Worm (Caenorhabditis elegans) whole organism, L1 larva: ENCODE data around the gene best-16.

Experiments used
- C34B4.2 ChIP-seq: sonication (generic microtip); optimal IDR thresholded peaks from 2 replicates; lab custom pipeline; 2017; ENCODE audit warnings: mild to moderate bottlenecking, missing genetic modification characterization, missing compliant biosample characterization
- Y116A8C.19 ChIP-seq: sonication (generic microtip); optimal IDR thresholded peaks from 2 replicates; lab custom pipeline; 2016; ENCODE audit warnings: missing compliant biosample characterization, missing genetic modification characterization, borderline replicate concordance
- aly-2 ChIP-seq: fragments of 150-350 bp; optimal IDR thresholded peaks from 2 replicates; lab custom pipeline; 2014; ENCODE audit warnings: missing biosample characterization, missing genetic modification characterization
- ama-1 ChIP-seq: fragments of 150-350 bp; optimal IDR thresholded peaks from 2 replicates; lab custom pipeline; 2014
- blmp-1 ChIP-seq: fragments of 150-350 bp; optimal IDR thresholded peaks from 2 replicates; lab custom pipeline; 2014; ENCODE audit warnings: missing biosample characterization, missing genetic modification characterization
- ceh-8 ChIP-seq: fragments of 200-800 bp; sonication (Bioruptor generic); optimal IDR thresholded peaks from 2 replicates; lab custom pipeline; 2018; ENCODE audit warnings: mild to moderate bottlenecking, missing genetic modification characterization, moderate library complexity, missing compliant biosample characterization
- ceh-82 ChIP-seq, 3 experiments: fragments of 150-350 bp in 1 of 3; sonication (generic microtip) in 2 of 3; optimal IDR thresholded peaks; 2 replicates each; lab custom pipeline; 2014 to 2017; ENCODE audit warnings: missing biosample characterization in 3 of 3, missing genetic modification characterization in 3 of 3
- ceh-90 ChIP-seq: sonication (generic microtip); optimal IDR thresholded peaks from 2 replicates; lab custom pipeline; 2016; ENCODE audit warnings: missing genetic modification characterization, missing compliant biosample characterization
- ces-1 ChIP-seq: fragments of 150-350 bp; optimal IDR thresholded peaks from 2 replicates; lab custom pipeline; 2014; ENCODE audit warnings: missing biosample characterization, missing genetic modification reagents, missing genetic modification characterization
- dpl-1 ChIP-seq, 3 experiments: fragments of 150-350 bp in 2 of 3; sonication (generic microtip) in 1 of 3; optimal IDR thresholded peaks; 2 replicates each; lab custom pipeline; 2014 to 2017; ENCODE audit warnings: missing biosample characterization in 3 of 3, missing genetic modification characterization in 3 of 3, missing genetic modification reagents in 3 of 3
- dsc-1 ChIP-seq: sonication (generic microtip); optimal IDR thresholded peaks from 2 replicates; lab custom pipeline; 2016; ENCODE audit warnings: mild to moderate bottlenecking, missing genetic modification characterization, missing compliant biosample characterization
- efl-1 ChIP-seq, 4 experiments: fragments of 150-350 bp; optimal IDR thresholded peaks in 3 of 4; peaks in 1 of 4; 1 replicate in 1 of 4; 2 replicates in 3 of 4; lab custom pipeline; 2014; ENCODE audit warnings: missing biosample characterization in 2 of 4, missing genetic modification characterization in 2 of 4, missing genetic modification reagents in 2 of 4
- elt-2 ChIP-seq: sonication (generic microtip); optimal IDR thresholded peaks from 2 replicates; lab custom pipeline; 2016; ENCODE audit warnings: missing genetic modification characterization, mild to moderate bottlenecking, inconsistent platforms, missing compliant biosample characterization, missing genetic modification reagents
- ets-5 ChIP-seq: fragments of 200-800 bp; sonication (Bioruptor generic); IDR thresholded peaks from 2 replicates; pipeline ENCODE4 v1.3.6; 2022; ENCODE audit warnings: missing genetic modification characterization, missing compliant biosample characterization
- fkh-10 ChIP-seq: sonication (generic microtip); optimal IDR thresholded peaks from 2 replicates; lab custom pipeline; 2017; ENCODE audit warnings: missing biosample characterization, missing genetic modification reagents, missing genetic modification characterization
- fkh-8 ChIP-seq: sonication (generic microtip); optimal IDR thresholded peaks from 2 replicates; lab custom pipeline; 2016; ENCODE audit warnings: mild to moderate bottlenecking, missing genetic modification characterization, missing compliant biosample characterization
- hlh-17 ChIP-seq: fragments of 200-800 bp; sonication (Bioruptor generic); optimal IDR thresholded peaks from 2 replicates; lab custom pipeline; 2018; ENCODE audit warnings: missing genetic modification characterization, mild to moderate bottlenecking, missing compliant biosample characterization, moderate library complexity, borderline replicate concordance
- hlh-4 ChIP-seq: sonication (generic microtip); optimal IDR thresholded peaks from 2 replicates; lab custom pipeline; 2016; ENCODE audit warnings: mild to moderate bottlenecking, missing genetic modification characterization, missing compliant biosample characterization
- hpl-2 ChIP-seq: fragments of 150-350 bp; optimal IDR thresholded peaks from 2 replicates; lab custom pipeline; 2014; ENCODE audit warnings: missing biosample characterization, missing genetic modification reagents, missing genetic modification characterization
- isw-1 ChIP-seq: fragments of 200-800 bp; sonication (Bioruptor generic); IDR thresholded peaks from 2 replicates; pipeline ENCODE4 v1.3.6; 2022; ENCODE audit warnings: missing genetic modification characterization, missing compliant biosample characterization
- jun-1 ChIP-seq: fragments of 150-350 bp; optimal IDR thresholded peaks from 2 replicates; lab custom pipeline; 2014; ENCODE audit warnings: missing biosample characterization, missing genetic modification reagents, missing genetic modification characterization
- lin-15B ChIP-seq: fragments of 150-350 bp; sonication (generic microtip); optimal IDR thresholded peaks from 3 replicates; lab custom pipeline; 2014; ENCODE audit warnings: missing biosample characterization, missing genetic modification characterization
- lin-35 ChIP-seq, 2 experiments: fragments of 150-350 bp; optimal IDR thresholded peaks; 2 replicates each; lab custom pipeline; 2014; ENCODE audit warnings: missing biosample characterization in 2 of 2, missing genetic modification characterization in 2 of 2, missing genetic modification reagents in 2 of 2
- lsy-2 ChIP-seq, 2 experiments: fragments of 150-350 bp; optimal IDR thresholded peaks; 2 replicates each; lab custom pipeline; 2014; ENCODE audit warnings: missing biosample characterization in 2 of 2, missing genetic modification characterization in 2 of 2
- mab-9 ChIP-seq: fragments of 200-800 bp; sonication (Bioruptor generic); IDR thresholded peaks from 2 replicates; pipeline ENCODE4 v1.3.6; 2022; ENCODE audit warnings: missing genetic modification reagents, missing genetic modification characterization, missing compliant biosample characterization
- mef-2 ChIP-seq: fragments of 150-350 bp; optimal IDR thresholded peaks from 2 replicates; lab custom pipeline; 2014; ENCODE audit warnings: missing biosample characterization, missing genetic modification characterization
- mep-1 ChIP-seq: fragments of 150-350 bp; optimal IDR thresholded peaks from 2 replicates; lab custom pipeline; 2014; ENCODE audit warnings: missing biosample characterization, missing genetic modification characterization
- nhr-19 ChIP-seq: fragments of 200-800 bp; sonication (Bioruptor generic); conservative IDR thresholded peaks from 2 replicates; pipeline ENCODE4 v1.3.6; 2022; ENCODE audit warnings: missing genetic modification characterization, missing compliant biosample characterization
- nhr-237 ChIP-seq: fragments of 150-350 bp; optimal IDR thresholded peaks from 2 replicates; lab custom pipeline; 2014; ENCODE audit warnings: missing biosample characterization, missing genetic modification characterization
- nhr-47 ChIP-seq: sonication (generic microtip); optimal IDR thresholded peaks from 2 replicates; lab custom pipeline; 2016; ENCODE audit warnings: mild to moderate bottlenecking, missing genetic modification characterization, moderate library complexity, missing compliant biosample characterization
- nhr-77 ChIP-seq: fragments of 150-350 bp; optimal IDR thresholded peaks from 2 replicates; lab custom pipeline; 2014; ENCODE audit warnings: missing biosample characterization, missing genetic modification characterization
- nhr-85 ChIP-seq: sonication (generic microtip); peaks from one replicate; lab custom pipeline; 2016; ENCODE audit warnings: missing genetic modification characterization, inconsistent platforms, missing compliant biosample characterization
- pax-3 ChIP-seq: fragments of 200-800 bp; sonication (Bioruptor generic); optimal IDR thresholded peaks from 2 replicates; lab custom pipeline; 2018; ENCODE audit warnings: mild to moderate bottlenecking, missing genetic modification characterization, moderate library complexity, missing compliant biosample characterization
- skn-1 ChIP-seq: fragments of 150-350 bp; optimal IDR thresholded peaks from 2 replicates; lab custom pipeline; 2014; ENCODE audit warnings: missing biosample characterization, missing genetic modification characterization
- snu-23 ChIP-seq: sonication (generic microtip); optimal IDR thresholded peaks from 2 replicates; lab custom pipeline; 2016; ENCODE audit warnings: missing genetic modification characterization, missing compliant biosample characterization
- sox-4 ChIP-seq: sonication (generic microtip); optimal IDR thresholded peaks from 2 replicates; lab custom pipeline; 2016; ENCODE audit warnings: missing genetic modification characterization, missing compliant biosample characterization
- sptf-1 ChIP-seq: fragments of 150-350 bp; optimal IDR thresholded peaks from 2 replicates; lab custom pipeline; 2014; ENCODE audit warnings: missing biosample characterization, missing genetic modification characterization
- sup-37 ChIP-seq: fragments of 200-800 bp; sonication (Bioruptor generic); optimal IDR thresholded peaks from 2 replicates; lab custom pipeline; 2018; ENCODE audit warnings: mild to moderate bottlenecking, missing genetic modification characterization, missing compliant biosample characterization
- tbx-2 ChIP-seq: sonication (generic microtip); optimal IDR thresholded peaks from 2 replicates; lab custom pipeline; 2016; ENCODE audit warnings: missing genetic modification characterization, missing compliant biosample characterization
- unc-86 ChIP-seq: sonication (generic microtip); optimal IDR thresholded peaks from 2 replicates; lab custom pipeline; 2016; ENCODE audit warnings: missing genetic modification characterization, missing compliant biosample characterization
- unc-98 ChIP-seq: fragments of 200-800 bp; sonication (Bioruptor generic); IDR thresholded peaks from 2 replicates; pipeline ENCODE4 v1.3.6; 2022; ENCODE audit warnings: missing genetic modification characterization, missing compliant biosample characterization
- zip-4 ChIP-seq: fragments of 200-800 bp; sonication (Bioruptor generic); optimal IDR thresholded peaks from 2 replicates; lab custom pipeline; 2018; ENCODE audit warnings: mild to moderate bottlenecking, missing genetic modification characterization, moderate library complexity, missing compliant biosample characterization

The best-16 gene

DNA sequence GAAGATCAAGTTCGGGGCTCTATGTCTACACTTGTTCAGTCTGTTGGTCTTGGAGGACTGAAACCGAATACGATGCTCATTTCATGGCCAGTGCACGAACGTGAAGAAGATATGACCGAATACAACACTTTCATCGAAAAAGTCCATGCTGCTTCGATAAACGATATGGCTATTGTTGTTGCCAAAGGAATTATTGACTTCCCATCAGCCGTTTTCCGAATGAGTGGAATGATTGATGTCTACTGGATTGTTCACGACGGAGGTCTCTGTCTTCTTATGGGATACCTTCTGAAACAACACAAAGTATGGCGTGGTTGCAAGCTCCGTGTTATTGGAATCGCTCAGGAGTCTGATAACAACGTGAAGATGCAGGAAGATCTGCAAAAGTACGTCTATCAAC lies 20.6 kb upstream of the best-16 start:
- TF ChIP-seq fkh-10 (GFP tag; lab: Kevin White, UChicago) (no peak), nhr-47 (no peak), mep-1 (tag; lab: Kevin White, UChicago) (no peak), skn-1 (tag; lab: Kevin White, UChicago) (no peak), efl-1 (optimal IDR thresholded peaks at IDR 0.05; lab: Kevin White, UChicago) (no peak), efl-1 (GFP tag; optimal IDR thresholded peaks at IDR 0.05 in 1 of 2; lab: Kevin White, UChicago) (no peak), hlh-17 (GFP tag; lab: Kevin White, UChicago) (no peak), ets-5 (GFP tag; lab: Robert Waterston, UW) (no peak), sptf-1 (tag; lab: Kevin White, UChicago) (no peak), unc-86 (tag; lab: Kevin White, UChicago) (no peak), nhr-19 (GFP tag; lab: Robert Waterston, UW) (no peak)
- TF ChIP-seq, all 84 proteins: peak for 0

DNA sequence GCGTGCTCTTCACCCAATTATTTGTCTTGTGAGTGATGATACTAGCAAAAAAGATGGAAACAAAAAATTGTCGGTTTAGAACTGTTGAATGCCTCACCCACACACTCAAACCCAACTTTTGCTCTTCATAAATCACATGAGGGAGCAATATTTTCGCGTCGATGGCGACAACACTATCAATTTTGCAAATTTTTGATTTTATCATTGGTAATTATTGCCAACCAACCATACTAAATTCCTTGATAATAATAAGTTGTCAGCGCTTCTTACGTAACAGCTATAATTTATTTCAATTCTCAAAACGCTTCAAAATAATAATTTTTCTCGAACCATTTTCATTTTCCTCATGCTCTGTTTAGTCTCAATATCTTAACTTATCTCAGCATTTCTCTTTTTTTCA lies 17.1 kb upstream of the best-16 start:
- TF ChIP-seq lin-35 (GFP tag; optimal IDR thresholded peaks at IDR 0.05; lab: Kevin White, UChicago) (peak in 1 of 2 experiments; percentile 14), fkh-8 (tag; lab: Kevin White, UChicago) (no peak), sptf-1 (tag; lab: Kevin White, UChicago) (no peak), isw-1 (GFP tag; lab: Robert Waterston, UW) (no peak), elt-2 (tag; lab: Kevin White, UChicago) (no peak), mef-2 (tag; lab: Kevin White, UChicago) (no peak), fkh-10 (GFP tag; lab: Kevin White, UChicago) (no peak)

DNA sequence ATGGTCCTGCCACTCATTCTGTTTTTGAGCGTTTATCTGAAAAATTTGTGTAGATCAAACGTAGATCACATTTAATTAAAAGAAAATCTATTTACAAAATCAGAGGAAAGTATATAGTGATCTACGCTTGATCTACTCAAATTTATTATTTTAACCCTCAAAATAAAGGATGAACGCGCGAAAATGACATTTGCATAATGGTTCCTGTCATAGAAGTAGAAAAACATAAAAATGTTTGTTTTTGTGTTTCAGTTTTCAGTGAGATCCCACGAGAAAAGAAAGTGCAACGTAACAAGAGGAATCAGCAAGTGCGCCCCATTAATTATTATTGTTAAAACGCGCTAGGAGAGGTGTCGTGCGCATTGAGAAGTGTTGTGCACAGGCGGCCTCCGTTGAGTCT lies 15.7 kb upstream of the best-16 start:
- no peak for TF ChIP-seq ets-5 (GFP tag; lab: Robert Waterston, UW)
- TF ChIP-seq aly-2 (tag; lab: Kevin White, UChicago): no peak
- TF ChIP-seq ceh-90 (tag; lab: Kevin White, UChicago): no peak
- no peak for TF ChIP-seq Y116A8C.19
- TF ChIP-seq ceh-82 (tag; optimal IDR thresholded peaks at IDR 0.05; lab: Kevin White, UChicago): no peak
- no peak for TF ChIP-seq tbx-2 (tag; lab: Kevin White, UChicago)
- no peak for TF ChIP-seq mef-2 (tag; lab: Kevin White, UChicago)
- TF ChIP-seq skn-1 (tag; lab: Kevin White, UChicago): no peak
- no peak for TF ChIP-seq lsy-2 (tag; optimal IDR thresholded peaks at IDR 0.05; lab: Kevin White, UChicago)
- TF ChIP-seq hpl-2: no peak
- no peak for TF ChIP-seq elt-2 (tag; lab: Kevin White, UChicago)
- TF ChIP-seq unc-98 (GFP tag; lab: Robert Waterston, UW): no peak
- no peak for TF ChIP-seq ces-1 (GFP tag; lab: Kevin White, UChicago)

DNA sequence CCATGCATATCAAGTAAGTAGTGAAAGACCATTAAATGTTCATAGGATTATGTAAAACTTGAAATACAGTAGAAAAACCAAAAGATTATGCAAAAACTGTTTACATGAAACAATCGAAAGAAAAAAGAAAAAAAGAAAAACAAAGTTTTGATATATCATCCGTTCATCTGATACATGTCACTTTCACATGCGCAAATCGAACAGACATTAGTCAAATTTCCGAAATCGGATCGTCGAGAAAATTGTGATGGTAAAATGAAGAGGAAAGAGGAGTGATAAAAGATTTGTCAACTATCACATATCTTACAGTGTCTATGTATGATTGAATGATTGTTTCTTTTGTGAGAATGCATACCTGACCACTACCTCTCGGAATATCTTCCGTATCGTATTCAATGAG lies 13.3 kb upstream of the best-16 start:
- TF ChIP-seq blmp-1 (tag; lab: Kevin White, UChicago) (peak; percentile 90), efl-1 (optimal IDR thresholded peaks at IDR 0.05; lab: Kevin White, UChicago) (no peak), efl-1 (GFP tag; optimal IDR thresholded peaks at IDR 0.05 in 1 of 2; lab: Kevin White, UChicago) (peak in 1 of 2 experiments; percentile 43), nhr-85 (tag; lab: Kevin White, UChicago) (no peak)

DNA sequence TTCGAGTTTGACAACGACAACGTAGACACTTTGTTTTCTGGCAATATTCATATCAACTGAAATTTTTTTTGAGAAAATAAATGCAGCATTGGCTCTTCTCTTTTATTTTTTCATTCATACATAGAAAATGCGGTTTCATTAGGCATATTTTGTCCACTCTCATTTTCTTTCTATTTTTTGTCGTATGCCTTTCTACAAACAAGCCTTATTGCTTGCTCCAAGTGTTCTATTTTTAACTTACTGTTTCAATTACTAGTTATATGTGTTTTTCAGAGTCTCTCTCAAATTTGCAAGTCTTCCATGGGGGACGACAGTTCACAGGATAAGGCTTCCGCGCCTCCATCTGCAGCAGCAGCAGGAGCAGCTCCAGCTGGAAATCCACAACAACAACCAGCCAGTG lies 10.3 kb upstream of the best-16 start, which contains the start of gene kcc-1:
Gene kcc-1, plus strand, starts transcription at position 301 of the 400 bp plus-strand sequence.
- TF ChIP-seq nhr-237 (tag; lab: Kevin White, UChicago) (no peak), snu-23 (no peak), sup-37 (GFP tag; lab: Kevin White, UChicago) (no peak), zip-4 (GFP tag; lab: Kevin White, UChicago) (no peak)

DNA sequence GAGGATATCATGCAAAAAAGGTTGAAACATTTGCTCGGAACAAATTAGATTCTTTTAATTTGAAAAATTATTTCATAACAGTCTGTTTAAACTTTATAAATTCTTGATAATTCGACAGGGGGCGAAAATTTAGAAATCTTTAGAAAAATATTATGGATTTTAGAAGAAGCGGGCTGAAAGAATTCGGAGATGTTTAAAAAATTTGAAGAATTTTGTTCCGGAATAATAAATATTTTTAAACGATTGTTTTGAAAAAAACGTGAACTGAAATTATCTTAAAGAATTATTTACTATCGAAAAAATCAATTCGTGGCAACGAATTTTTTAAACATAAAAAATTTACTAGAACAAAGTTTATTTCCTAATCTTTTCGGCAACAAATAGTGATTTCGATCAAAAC lies 8.1 kb upstream of the best-16 start, which contains the start of gene R13A1.3:
Gene R13A1.3, plus strand, starts transcription at position 301 of the 400 bp plus-strand sequence.
- no peak for TF ChIP-seq zip-4 (GFP tag; lab: Kevin White, UChicago)
- TF ChIP-seq jun-1: no peak
- TF ChIP-seq Y116A8C.19: no peak
- no peak for TF ChIP-seq dpl-1 (GFP tag; optimal IDR thresholded peaks at IDR 0.05; lab: Kevin White, UChicago)
- TF ChIP-seq sox-4 (tag; lab: Kevin White, UChicago): no peak
- TF ChIP-seq nhr-77 (tag; lab: Kevin White, UChicago): no peak
- no peak for TF ChIP-seq nhr-237 (tag; lab: Kevin White, UChicago)
- TF ChIP-seq ceh-8: no peak
- no peak for TF ChIP-seq pax-3 (tag; lab: Kevin White, UChicago)
- TF ChIP-seq mab-9: no peak
- TF ChIP-seq ama-1 (lab: Kevin White, UChicago): no peak
- no peak for TF ChIP-seq hlh-4 (tag; lab: Kevin White, UChicago)
- no peak for TF ChIP-seq dsc-1
- TF ChIP-seq sup-37 (GFP tag; lab: Kevin White, UChicago): no peak
- no peak for TF ChIP-seq lin-15B (tag; lab: Kevin White, UChicago)
- TF ChIP-seq C34B4.2 (tag; lab: Kevin White, UChicago): no peak
- no peak for TF ChIP-seq snu-23
